Worm (Caenorhabditis elegans): ENCODE data around the gene ptp-1.

ptp-1 gene

ce11 chrIII:3657479-3657878 lies 67.0 kb downstream of the ptp-1 start, which contains the start of gene C46F11.5:
C46F11.5 (minus strand) TSS chrIII:3657606.
- TF ChIP-seq elt-1 (tag; optimal IDR thresholded peaks at IDR 0.05; ENCODE audit: borderline replicate concordance, insufficient read depth) (no peak), elt-3 (tag; optimal IDR thresholded peaks at IDR 0.05) (no peak), nhr-12 (tag; optimal IDR thresholded peaks at IDR 0.05) (no peak), unc-120 (tag; optimal IDR thresholded peaks at IDR 0.05; ENCODE audit: poor library complexity, severe bottlenecking) (no peak), lin-32 (GFP tag; optimal IDR thresholded peaks at IDR 0.05) (no peak), lin-13 (tag; optimal IDR thresholded peaks at IDR 0.05) (no peak)

Measured in whole organism, mixed stage, embryonic.